Fruit fly (Drosophila melanogaster) whole organism, wandering third instar larva: Measurements from ENCODE around the gene CG18265.

Source experiments
- Abd-B ChIP-seq: fragments of >200 bp; optimal IDR thresholded peaks from 2 replicates; lab custom pipeline; 2017; ENCODE audit warnings: missing biosample characterization, missing genetic modification characterization
- CG32264 ChIP-seq: fragments of 200-800 bp; sonication (Bioruptor generic); optimal IDR thresholded peaks from 2 replicates; lab custom pipeline; 2016; ENCODE audit warnings: missing biosample characterization, missing genetic modification characterization
- CG9705 ChIP-seq: fragments of 200-800 bp; sonication (Bioruptor generic); optimal IDR thresholded peaks from 2 replicates; lab custom pipeline; 2018; ENCODE audit warnings: missing biosample characterization, mild to moderate bottlenecking, missing genetic modification characterization
- CrebA ChIP-seq: fragments of 200-800 bp; sonication (Bioruptor generic); optimal IDR thresholded peaks from 2 replicates; lab custom pipeline; 2016; ENCODE audit warnings: missing biosample characterization, mild to moderate bottlenecking, missing genetic modification characterization, borderline replicate concordance
- Dfd ChIP-seq: fragments of >200 bp; optimal IDR thresholded peaks from 2 replicates; lab custom pipeline; 2017; ENCODE audit warnings: missing biosample characterization, missing genetic modification characterization
- Dif ChIP-seq: fragments of 200-275, 200-300 bp; sonication (Bioruptor generic); optimal IDR thresholded peaks from 2 replicates; lab custom pipeline; 2018; ENCODE audit warnings: missing biosample characterization, missing genetic modification characterization; ENCODE audit not compliant: partially characterized antibody
- GATAd ChIP-seq: sonication (Bioruptor generic); optimal IDR thresholded peaks from 2 replicates; lab custom pipeline; 2016; ENCODE audit warnings: missing biosample characterization, missing genetic modification characterization
- HLH106 ChIP-seq: fragments of 200-800 bp; optimal IDR thresholded peaks from 3 replicates; lab custom pipeline; 2019; ENCODE audit warnings: missing biosample characterization, mild to moderate bottlenecking, missing genetic modification characterization, moderate library complexity
- Hnf4 ChIP-seq: fragments of 200-800 bp; sonication (Bioruptor generic); optimal IDR thresholded peaks from 2 replicates; lab custom pipeline; 2016; ENCODE audit warnings: missing biosample characterization, mild to moderate bottlenecking, missing genetic modification characterization
- Hr78 ChIP-seq: fragments of >200 bp; optimal IDR thresholded peaks from 2 replicates; lab custom pipeline; 2017; ENCODE audit warnings: missing biosample characterization, missing genetic modification characterization
- Hr83 ChIP-seq: fragments of 200-300 bp; sonication (Bioruptor generic); optimal IDR thresholded peaks from 2 replicates; lab custom pipeline; 2016; ENCODE audit warnings: missing biosample characterization, mild to moderate bottlenecking, missing genetic modification characterization, moderate library complexity; ENCODE audit not compliant: poor library complexity, severe bottlenecking
- Jra ChIP-seq: sonication (Bioruptor generic); optimal IDR thresholded peaks from 2 replicates; lab custom pipeline; 2016; ENCODE audit warnings: missing biosample characterization, missing genetic modification characterization
- Mio ChIP-seq: sonication (Bioruptor generic); optimal IDR thresholded peaks from 2 replicates; lab custom pipeline; 2016; ENCODE audit warnings: missing biosample characterization, missing genetic modification characterization
- Myc ChIP-seq: fragments of >200 bp; optimal IDR thresholded peaks from 2 replicates; lab custom pipeline; 2017
- N ChIP-seq: fragments of >200 bp; optimal IDR thresholded peaks from 2 replicates; lab custom pipeline; 2018; ENCODE audit warnings: missing biosample characterization, missing external identifiers, missing genetic modification characterization
- OdsH ChIP-seq: fragments of 200-800 bp; sonication (Bioruptor generic); optimal IDR thresholded peaks from 2 replicates; lab custom pipeline; 2016; ENCODE audit warnings: missing biosample characterization, mild to moderate bottlenecking, missing genetic modification characterization
- Rel ChIP-seq, 2 experiments: fragments of 200-800 bp; sonication (Bioruptor generic) in 1 of 2; optimal IDR thresholded peaks; 2 replicates in 1 of 2; 3 replicates in 1 of 2; lab custom pipeline; 2016 to 2019; ENCODE audit warnings: mild to moderate bottlenecking in 2 of 2, missing biosample characterization in 2 of 2, missing genetic modification characterization in 2 of 2, moderate library complexity in 1 of 2
- Sp1 ChIP-seq: fragments of 200-800 bp; sonication (Bioruptor generic); optimal IDR thresholded peaks from 3 replicates; lab custom pipeline; 2019; ENCODE audit warnings: missing biosample characterization, mild to moderate bottlenecking, missing genetic modification characterization, moderate library complexity
- Vsx2 ChIP-seq: fragments of 200-300, 225-300 bp; sonication (Bioruptor generic); optimal IDR thresholded peaks from 2 replicates; lab custom pipeline; 2018; ENCODE audit warnings: missing biosample characterization, missing genetic modification characterization; ENCODE audit not compliant: partially characterized antibody
- br ChIP-seq: fragments of 200-800 bp; sonication (Bioruptor generic); optimal IDR thresholded peaks from 2 replicates; lab custom pipeline; 2016; ENCODE audit warnings: missing biosample characterization, missing genetic modification characterization
- brk ChIP-seq: fragments of 200-800 bp; sonication (Bioruptor generic); optimal IDR thresholded peaks from 2 replicates; lab custom pipeline; 2016; ENCODE audit warnings: missing biosample characterization, mild to moderate bottlenecking, missing genetic modification characterization
- dl ChIP-seq, 2 experiments: fragments of 175-275, 200-275 bp in 1 of 2; fragments of 200-275 bp in 1 of 2; sonication (Bioruptor generic); optimal IDR thresholded peaks; lab custom pipeline; 2018; ENCODE audit warnings: mild to moderate bottlenecking in 2 of 2, missing biosample characterization in 2 of 2, missing genetic modification characterization in 2 of 2, moderate library complexity in 2 of 2; ENCODE audit not compliant: partially characterized antibody in 2 of 2, insufficient read depth in 1 of 2
- dmrt93B ChIP-seq: fragments of 200-800 bp; sonication (Bioruptor generic); optimal IDR thresholded peaks from 2 replicates; lab custom pipeline; 2018; ENCODE audit warnings: missing biosample characterization, mild to moderate bottlenecking, missing genetic modification characterization
- dsf ChIP-seq: sonication (Bioruptor generic); optimal IDR thresholded peaks from 2 replicates; lab custom pipeline; 2016; ENCODE audit warnings: missing biosample characterization, missing genetic modification characterization, borderline replicate concordance
- ey ChIP-seq: fragments of 200-800 bp; sonication (Bioruptor generic); optimal IDR thresholded peaks from 2 replicates; lab custom pipeline; 2016; ENCODE audit warnings: missing biosample characterization, missing genetic modification characterization
- foxo ChIP-seq, 2 experiments: fragments of 200-800 bp; sonication (Bioruptor generic); optimal IDR thresholded peaks; 2 replicates in 1 of 2; 3 replicates in 1 of 2; lab custom pipeline; 2016 to 2017; ENCODE audit warnings: missing biosample characterization in 2 of 2, missing genetic modification characterization in 2 of 2
- fru ChIP-seq: fragments of 200-800 bp; sonication (Bioruptor generic); optimal IDR thresholded peaks from 3 replicates; lab custom pipeline; 2016; ENCODE audit warnings: missing biosample characterization, mild to moderate bottlenecking, missing genetic modification characterization
- h ChIP-seq: fragments of 200-800 bp; sonication (Bioruptor generic); optimal IDR thresholded peaks from 3 replicates; lab custom pipeline; 2016; ENCODE audit warnings: missing biosample characterization, mild to moderate bottlenecking, missing genetic modification characterization
- jim ChIP-seq: fragments of 175-275, 200-325 bp; sonication (Bioruptor generic); optimal IDR thresholded peaks from 2 replicates; lab custom pipeline; 2016; ENCODE audit warnings: missing biosample characterization, mild to moderate bottlenecking, missing genetic modification characterization
- lola ChIP-seq: fragments of >200 bp; optimal IDR thresholded peaks from 2 replicates; lab custom pipeline; 2017; ENCODE audit warnings: missing biosample characterization, missing genetic modification characterization
- pan ChIP-seq: fragments of >200 bp; optimal IDR thresholded peaks from 2 replicates; lab custom pipeline; 2017
- psq ChIP-seq: fragments of 200-800 bp; sonication (Bioruptor generic); optimal IDR thresholded peaks from 3 replicates; lab custom pipeline; 2017; ENCODE audit warnings: missing biosample characterization, mild to moderate bottlenecking, missing genetic modification characterization, moderate library complexity
- rgr ChIP-seq: fragments of 200-800 bp; sonication (Bioruptor generic); optimal IDR thresholded peaks from 3 replicates; lab custom pipeline; 2016; ENCODE audit warnings: missing biosample characterization, mild to moderate bottlenecking, missing genetic modification characterization
- sage ChIP-seq: fragments of 200-800 bp; sonication (Bioruptor generic); optimal IDR thresholded peaks from 2 replicates; lab custom pipeline; 2016; ENCODE audit warnings: missing biosample characterization, mild to moderate bottlenecking, missing genetic modification characterization
- sv ChIP-seq: fragments of 200-800 bp; sonication (Bioruptor generic); optimal IDR thresholded peaks from 3 replicates; lab custom pipeline; 2016; ENCODE audit warnings: missing biosample characterization, missing genetic modification characterization
- tai ChIP-seq: sonication (Bioruptor generic); optimal IDR thresholded peaks from 2 replicates; lab custom pipeline; 2016; ENCODE audit warnings: missing biosample characterization, missing genetic modification characterization
- usp ChIP-seq: fragments of >200 bp; optimal IDR thresholded peaks from 2 replicates; lab custom pipeline; 2017; ENCODE audit warnings: missing biosample characterization, missing genetic modification characterization
- woc ChIP-seq: sonication (Bioruptor generic); optimal IDR thresholded peaks from 2 replicates; lab custom pipeline; 2016; ENCODE audit warnings: missing biosample characterization, mild to moderate bottlenecking, missing genetic modification characterization

CG18265 gene

DNA sequence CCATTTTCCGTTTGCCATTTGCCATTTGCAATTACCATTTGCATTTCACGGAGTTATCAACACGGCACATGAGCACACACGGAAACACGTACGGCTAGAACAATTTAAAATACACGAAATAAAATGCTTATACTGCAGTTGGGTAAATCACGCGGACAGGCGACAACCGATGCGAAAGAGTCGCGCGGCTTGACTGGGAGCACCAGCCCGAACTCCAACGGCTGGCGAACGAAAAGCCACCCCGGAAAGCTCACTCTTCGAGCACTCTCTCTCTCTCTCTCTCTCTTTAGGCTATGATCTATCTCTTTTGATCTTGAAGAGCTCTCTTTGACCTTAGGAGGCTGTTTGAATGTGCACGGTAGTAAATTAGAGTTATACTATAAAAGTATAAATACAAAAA, 17.9 kb upstream of the CG18265 start, which contains the start of gene blot:
Gene blot, minus strand, starts transcription at position 196 of the 400 bp plus-strand sequence.
- TF ChIP-seq jim (GFP tag; lab: Kevin White, UChicago), result no peak
- no peak for TF ChIP-seq ey (GFP tag; lab: Kevin White, UChicago)
- no peak for TF ChIP-seq lola (GFP tag; lab: Kevin White, UChicago)
- TF ChIP-seq foxo (GFP tag; optimal IDR thresholded peaks at IDR 0.05; lab: Kevin White, UChicago), result no peak
- TF ChIP-seq Hr83, result peak; percentile 57
- no peak for TF ChIP-seq Dfd (GFP tag; lab: Kevin White, UChicago)
- TF ChIP-seq CrebA (GFP tag; lab: Kevin White, UChicago), result no peak
- no peak for TF ChIP-seq N (GFP tag; lab: Kevin White, UChicago)
- TF ChIP-seq woc (GFP tag; lab: Kevin White, UChicago), result no peak
- TF ChIP-seq fru, result no peak
- TF ChIP-seq psq (GFP tag; lab: Kevin White, UChicago), result no peak
- TF ChIP-seq Mio, result no peak
- no peak for TF ChIP-seq pan (lab: Kevin White, UChicago)
- TF ChIP-seq GATAd (GFP tag; lab: Kevin White, UChicago), result no peak
- TF ChIP-seq Hr78 (GFP tag; lab: Kevin White, UChicago), result no peak
- no peak for TF ChIP-seq sv (GFP tag; lab: Kevin White, UChicago)
- TF ChIP-seq br (GFP tag; lab: Kevin White, UChicago), result no peak
- no peak for TF ChIP-seq HLH106 (tag; lab: Kevin White, UChicago)
- TF ChIP-seq CG9705, result no peak
- TF ChIP-seq dmrt93B (GFP tag; lab: Kevin White, UChicago), result no peak
- peak; percentile 15 for TF ChIP-seq rgr (GFP tag; lab: Kevin White, UChicago)
- no peak for TF ChIP-seq OdsH (GFP tag; lab: Kevin White, UChicago)
- TF ChIP-seq Rel (GFP tag; optimal IDR thresholded peaks at IDR 0.05; lab: Kevin White, UChicago), result peak; percentile 6
- no peak for TF ChIP-seq Rel (tag; optimal IDR thresholded peaks at IDR 0.05; lab: Kevin White, UChicago)
- no peak for TF ChIP-seq brk (GFP tag; lab: Kevin White, UChicago)
- no peak for TF ChIP-seq dsf (GFP tag; lab: Kevin White, UChicago)
- no peak for TF ChIP-seq h
- TF ChIP-seq CG32264 (GFP tag; lab: Kevin White, UChicago), result no peak
- TF ChIP-seq tai (GFP tag; lab: Kevin White, UChicago), result no peak
- TF ChIP-seq usp (GFP tag; lab: Kevin White, UChicago), result no peak
- TF ChIP-seq Jra (GFP tag; lab: Kevin White, UChicago), result no peak
- TF ChIP-seq Abd-B (GFP tag; lab: Kevin White, UChicago), result no peak
- TF ChIP-seq sage (GFP tag; lab: Kevin White, UChicago), result no peak
- peak; percentile 12 for TF ChIP-seq Sp1 (GFP tag; lab: Kevin White, UChicago)
- peak; percentile 96 for TF ChIP-seq Dif
- TF ChIP-seq Myc (lab: Kevin White, UChicago), result no peak
- peak; percentile 70 for TF ChIP-seq Vsx2 (GFP tag; lab: Kevin White, UChicago)
- TF ChIP-seq dl (GFP tag; optimal IDR thresholded peaks at IDR 0.05; lab: Kevin White, UChicago; ENCODE audit: insufficient read depth in 1 of 2, partially characterized antibody in 2 of 2), result peak; percentile 93 to 94
- no peak for TF ChIP-seq Hnf4

DNA sequence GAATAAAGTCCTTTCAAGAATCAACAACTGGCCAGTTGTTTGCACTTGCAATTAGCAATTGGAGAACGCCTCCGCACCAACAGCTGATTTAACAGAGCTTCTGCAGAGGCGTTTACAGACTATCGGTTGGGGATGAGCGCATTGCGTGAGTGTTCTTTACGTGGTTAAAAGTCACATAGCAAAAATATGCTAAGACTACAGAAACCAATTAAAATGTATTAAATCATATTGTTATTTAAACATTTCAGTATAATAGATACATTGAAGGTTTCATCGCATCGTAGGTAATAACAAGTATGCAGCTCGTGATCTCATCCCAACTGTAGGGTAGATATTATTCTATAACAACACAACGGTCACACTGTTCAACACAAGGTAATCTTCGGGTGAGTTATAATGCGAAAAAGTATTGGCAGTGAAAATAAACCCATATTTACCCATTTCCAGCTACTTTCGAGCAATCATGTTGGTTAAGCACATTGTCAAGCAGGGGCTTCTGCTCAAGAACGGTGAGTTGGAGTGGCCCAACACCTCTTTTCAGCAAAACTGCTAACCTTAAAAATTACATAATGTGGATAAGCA, 14.0 kb upstream of the CG18265 start, which contains the start of the genes Sec3 and COX7B:
Gene Sec3, minus strand, starts transcription at position 86 of the 582 bp plus-strand sequence.
Gene COX7B, plus strand, starts transcription at position 346 of the 582 bp plus-strand sequence.
- no peak for TF ChIP-seq N (GFP tag; lab: Kevin White, UChicago)
- peak; percentile 67 for TF ChIP-seq dsf (GFP tag; lab: Kevin White, UChicago)
- no peak for TF ChIP-seq Mio
- peak in 1 of 2 experiments; percentile 83 for TF ChIP-seq foxo (GFP tag; optimal IDR thresholded peaks at IDR 0.05; lab: Kevin White, UChicago)
- TF ChIP-seq sage (GFP tag; lab: Kevin White, UChicago), result peak; percentile 63
- TF ChIP-seq Dif, result no peak
- TF ChIP-seq rgr (GFP tag; lab: Kevin White, UChicago), result peak; percentile 77
- no peak for TF ChIP-seq Vsx2 (GFP tag; lab: Kevin White, UChicago)
- peak; percentile 80 for TF ChIP-seq HLH106 (tag; lab: Kevin White, UChicago)
- TF ChIP-seq pan (lab: Kevin White, UChicago), result no peak
- peak; percentile 78 for TF ChIP-seq Hnf4
- TF ChIP-seq Abd-B (GFP tag; lab: Kevin White, UChicago), result no peak
- TF ChIP-seq tai (GFP tag; lab: Kevin White, UChicago), result no peak
- TF ChIP-seq usp (GFP tag; lab: Kevin White, UChicago), result no peak
- peak; percentile 69 for TF ChIP-seq br (GFP tag; lab: Kevin White, UChicago)
- TF ChIP-seq Rel (GFP tag; optimal IDR thresholded peaks at IDR 0.05; lab: Kevin White, UChicago), result no peak
- TF ChIP-seq Rel (tag; optimal IDR thresholded peaks at IDR 0.05; lab: Kevin White, UChicago), result peak; percentile 37
- TF ChIP-seq fru, result peak; percentile 71
- no peak for TF ChIP-seq Hr78 (GFP tag; lab: Kevin White, UChicago)
- TF ChIP-seq brk (GFP tag; lab: Kevin White, UChicago), result peak; percentile 68
- no peak for TF ChIP-seq lola (GFP tag; lab: Kevin White, UChicago)
- TF ChIP-seq h, result peak; percentile 86
- TF ChIP-seq woc (GFP tag; lab: Kevin White, UChicago), result peak; percentile 85
- peak; percentile 58 for TF ChIP-seq Hr83
- TF ChIP-seq dl (GFP tag; optimal IDR thresholded peaks at IDR 0.05; lab: Kevin White, UChicago; ENCODE audit: insufficient read depth in 1 of 2, partially characterized antibody in 2 of 2), result no peak
- TF ChIP-seq CG32264 (GFP tag; lab: Kevin White, UChicago), result peak; percentile 19
- no peak for TF ChIP-seq Dfd (GFP tag; lab: Kevin White, UChicago)
- no peak for TF ChIP-seq GATAd (GFP tag; lab: Kevin White, UChicago)
- TF ChIP-seq Sp1 (GFP tag; lab: Kevin White, UChicago), result peak; percentile 67
- TF ChIP-seq Jra (GFP tag; lab: Kevin White, UChicago), result peak; percentile 79
- no peak for TF ChIP-seq jim (GFP tag; lab: Kevin White, UChicago)
- TF ChIP-seq dmrt93B (GFP tag; lab: Kevin White, UChicago), result peak; percentile 33
- peak; percentile 47 for TF ChIP-seq psq (GFP tag; lab: Kevin White, UChicago)
- TF ChIP-seq CrebA (GFP tag; lab: Kevin White, UChicago), result no peak
- TF ChIP-seq Myc (lab: Kevin White, UChicago), result no peak
- peak; percentile 40 for TF ChIP-seq OdsH (GFP tag; lab: Kevin White, UChicago)
- peak; percentile 70 for TF ChIP-seq CG9705
- TF ChIP-seq sv (GFP tag; lab: Kevin White, UChicago), result peak; percentile 69
- peak; percentile 65 for TF ChIP-seq ey (GFP tag; lab: Kevin White, UChicago)
